Fruit fly (Drosophila melanogaster) whole organism, pupa: ENCODE measurements around the gene Mrgn1.

Source experiments
- CG10348 ChIP-seq: fragments of 200-800 bp; sonication (Bioruptor generic); IDR thresholded peaks from 2 replicates; pipeline ENCODE4 v1.3.6; 2022; ENCODE audit warnings: missing biosample characterization, missing genetic modification characterization
- CG12605 ChIP-seq: fragments of 200-800 bp; sonication (Bioruptor generic); IDR thresholded peaks from 2 replicates; pipeline ENCODE4 v1.3.6; 2022; ENCODE audit warnings: missing biosample characterization, missing genetic modification characterization
- CG13204 ChIP-seq: fragments of 200-800 bp; sonication (Bioruptor generic); optimal IDR thresholded peaks from 2 replicates; lab custom pipeline; 2018; ENCODE audit warnings: missing biosample characterization, mild to moderate bottlenecking, missing genetic modification characterization, moderate library complexity
- CG14655 ChIP-seq: fragments of 200-800 bp; sonication (Bioruptor generic); optimal IDR thresholded peaks from 3 replicates; lab custom pipeline; 2017; ENCODE audit warnings: mild to moderate bottlenecking, missing biosample characterization, missing genetic modification reagents, missing genetic modification characterization
- CG15710 ChIP-seq: fragments of 200-800 bp; sonication (Bioruptor generic); optimal IDR thresholded peaks from 2 replicates; lab custom pipeline; 2018; ENCODE audit warnings: missing biosample characterization, mild to moderate bottlenecking, missing genetic modification characterization, moderate library complexity
- CG17806 ChIP-seq: fragments of 200-800 bp; sonication (Bioruptor generic); optimal IDR thresholded peaks from 2 replicates; lab custom pipeline; 2018; ENCODE audit warnings: missing biosample characterization, mild to moderate bottlenecking, missing genetic modification characterization, moderate library complexity
- CG32121 ChIP-seq: fragments of 200-800 bp; sonication (Bioruptor generic); IDR thresholded peaks from 2 replicates; pipeline ENCODE4 v1.3.6; 2022; ENCODE audit warnings: missing biosample characterization, missing genetic modification characterization
- CG34367 ChIP-seq: fragments of 200-800 bp; sonication (Bioruptor generic); optimal IDR thresholded peaks from 2 replicates; lab custom pipeline; 2018; ENCODE audit warnings: missing biosample characterization, mild to moderate bottlenecking, missing genetic modification characterization
- CG4496 ChIP-seq: fragments of 200-800 bp; sonication (Bioruptor generic); IDR thresholded peaks from 3 replicates; pipeline ENCODE4 v1.3.6; 2022; ENCODE audit warnings: missing biosample characterization, missing genetic modification characterization
- CG8159 ChIP-seq: fragments of 200-800 bp; sonication (Bioruptor generic); optimal IDR thresholded peaks from 3 replicates; lab custom pipeline; 2018; ENCODE audit warnings: missing biosample characterization, mild to moderate bottlenecking, missing genetic modification characterization, moderate library complexity
- CG8301 ChIP-seq: fragments of 200-800 bp; sonication (Bioruptor generic); optimal IDR thresholded peaks from 2 replicates; lab custom pipeline; 2018; ENCODE audit warnings: missing biosample characterization, mild to moderate bottlenecking, missing genetic modification characterization
- CG9948 ChIP-seq: fragments of 200-800 bp; sonication (Bioruptor generic); optimal IDR thresholded peaks from 2 replicates; lab custom pipeline; 2018; ENCODE audit warnings: missing biosample characterization, mild to moderate bottlenecking, missing genetic modification characterization, moderate library complexity
- D1 ChIP-seq: fragments of 200-800 bp; sonication (Bioruptor generic); optimal IDR thresholded peaks from 2 replicates; lab custom pipeline; 2018; ENCODE audit warnings: missing biosample characterization, mild to moderate bottlenecking, missing genetic modification characterization, moderate library complexity
- EcR ChIP-seq: fragments of 200-800 bp; sonication (Bioruptor generic); optimal IDR thresholded peaks from 3 replicates; lab custom pipeline; 2019; ENCODE audit warnings: missing biosample characterization, missing genetic modification characterization, mild to moderate bottlenecking, moderate library complexity, missing genetic modification reagents
- Ets98B ChIP-seq: fragments of 200-800 bp; sonication (Bioruptor generic); IDR thresholded peaks from 2 replicates; pipeline ENCODE4 v1.3.6; 2022; ENCODE audit warnings: missing biosample characterization, missing genetic modification characterization
- Pif1A ChIP-seq: fragments of 200-800 bp; sonication (Bioruptor generic); optimal IDR thresholded peaks from 3 replicates; lab custom pipeline; 2016; ENCODE audit warnings: missing biosample characterization, missing genetic modification characterization
- Pif1B ChIP-seq: fragments of 200-800 bp; sonication (Bioruptor generic); optimal IDR thresholded peaks from 3 replicates; lab custom pipeline; 2016; ENCODE audit warnings: missing biosample characterization, missing genetic modification characterization
- Snoo ChIP-seq: fragments of 200-800 bp; sonication (Bioruptor generic); optimal IDR thresholded peaks from 3 replicates; lab custom pipeline; 2017; ENCODE audit warnings: missing biosample characterization, mild to moderate bottlenecking, missing genetic modification characterization, inconsistent platforms
- fd96Ca ChIP-seq: fragments of 200-800 bp; sonication (Bioruptor generic); IDR thresholded peaks from 3 replicates; pipeline ENCODE4 v1.3.6; 2022; ENCODE audit warnings: missing biosample characterization, missing genetic modification characterization
- gl ChIP-seq: fragments of 200-800 bp; sonication (Bioruptor generic); optimal IDR thresholded peaks from 2 replicates; lab custom pipeline; 2018; ENCODE audit warnings: missing biosample characterization, mild to moderate bottlenecking, missing genetic modification characterization
- rn ChIP-seq: fragments of 200-800 bp; sonication (Bioruptor generic); IDR thresholded peaks from 2 replicates; pipeline ENCODE4 v1.3.6; 2022; ENCODE audit warnings: missing biosample characterization, missing genetic modification characterization

Mrgn1 gene

DNA sequence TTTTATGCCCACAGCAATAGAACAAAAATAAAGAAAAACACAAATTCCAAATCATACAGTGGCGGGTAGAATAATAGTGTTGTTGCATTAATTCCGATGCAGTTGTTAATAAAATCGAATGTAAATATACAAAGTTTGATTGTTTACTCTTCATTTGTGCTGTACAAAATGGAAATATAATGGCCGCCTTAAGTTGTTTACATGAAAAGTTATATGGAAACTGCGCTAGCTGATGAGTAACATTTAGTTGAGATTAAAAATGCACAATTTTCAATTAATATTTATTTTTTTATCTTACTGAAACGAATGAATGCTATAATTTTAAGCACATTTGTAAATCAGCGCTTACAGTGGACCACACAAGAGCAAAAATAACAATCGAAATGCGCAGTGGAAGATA, 13.1 kb upstream of the Mrgn1 start:
- TF ChIP-seq CG8159 (tag; lab: Kevin White, UChicago), result no peak
- no peak for TF ChIP-seq gl (tag; lab: Kevin White, UChicago)
- no peak for TF ChIP-seq CG12605 (GFP tag; lab: Robert Waterston, UW)
- no peak for TF ChIP-seq D1 (tag; lab: Kevin White, UChicago)
- TF ChIP-seq Ets98B, result peak; percentile 32
- no peak for TF ChIP-seq rn (GFP tag; lab: Robert Waterston, UW)
- peak; percentile 36 for TF ChIP-seq CG9948 (tag; lab: Kevin White, UChicago)
- TF ChIP-seq CG14655 (GFP tag; lab: Kevin White, UChicago), result no peak
- no peak for TF ChIP-seq Pif1B (GFP tag; lab: Kevin White, UChicago)
- TF ChIP-seq CG32121, result peak; percentile 46
- peak; percentile 13 for TF ChIP-seq CG15710 (tag; lab: Kevin White, UChicago)
- TF ChIP-seq CG4496 (GFP tag; lab: Robert Waterston, UW), result peak; percentile 52; the same call in 2 of the 3 replicates
- no peak for TF ChIP-seq Pif1A (GFP tag; lab: Kevin White, UChicago)
- no peak for TF ChIP-seq CG13204 (GFP tag; lab: Kevin White, UChicago)
- TF ChIP-seq CG34367 (tag; lab: Kevin White, UChicago), result no peak
- no peak for TF ChIP-seq fd96Ca
- peak; percentile 8 for TF ChIP-seq CG17806 (tag; lab: Kevin White, UChicago)
- TF ChIP-seq Snoo (tag; lab: Kevin White, UChicago), result no peak
- no peak for TF ChIP-seq EcR (GFP tag; lab: Kevin White, UChicago)
- no peak for TF ChIP-seq CG10348
- TF ChIP-seq CG8301, result no peak

DNA sequence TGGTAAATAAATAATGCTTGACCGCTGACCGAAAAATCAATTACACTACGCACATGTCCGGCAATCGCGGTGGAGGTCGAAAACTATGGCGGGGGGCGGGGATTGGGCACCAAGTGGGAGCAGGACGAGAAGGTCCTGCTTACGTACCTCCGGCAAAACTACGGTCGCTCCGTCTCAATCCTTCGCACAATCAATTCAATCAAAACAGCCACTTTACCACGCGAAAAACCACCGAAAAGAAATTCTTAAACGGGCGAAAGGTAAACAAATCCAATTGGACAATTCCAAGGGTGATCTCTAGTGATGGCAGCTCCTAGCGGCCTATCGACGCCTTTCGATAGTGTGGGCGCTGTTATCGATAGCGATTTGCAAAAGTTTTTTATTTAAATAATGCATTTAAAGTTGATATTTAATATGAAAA, 3.8 kb downstream of the Mrgn1 start, which contains the start of gene Nadsyn:
Gene Nadsyn, minus strand, starts transcription at position 304 of the 421 bp plus-strand sequence.
- TF ChIP-seq D1 (tag; lab: Kevin White, UChicago) (no peak), Pif1A (GFP tag; lab: Kevin White, UChicago) (no peak), Pif1B (GFP tag; lab: Kevin White, UChicago) (no peak), EcR (GFP tag; lab: Kevin White, UChicago) (no peak), Ets98B (no peak), CG8159 (tag; lab: Kevin White, UChicago) (no peak), CG14655 (GFP tag; lab: Kevin White, UChicago) (no peak), CG34367 (tag; lab: Kevin White, UChicago) (no peak), CG13204 (GFP tag; lab: Kevin White, UChicago) (no peak), Snoo (tag; lab: Kevin White, UChicago) (no peak), CG12605 (GFP tag; lab: Robert Waterston, UW) (no peak), CG8301 (no peak), CG15710 (tag; lab: Kevin White, UChicago) (no peak), CG32121 (no peak)

DNA sequence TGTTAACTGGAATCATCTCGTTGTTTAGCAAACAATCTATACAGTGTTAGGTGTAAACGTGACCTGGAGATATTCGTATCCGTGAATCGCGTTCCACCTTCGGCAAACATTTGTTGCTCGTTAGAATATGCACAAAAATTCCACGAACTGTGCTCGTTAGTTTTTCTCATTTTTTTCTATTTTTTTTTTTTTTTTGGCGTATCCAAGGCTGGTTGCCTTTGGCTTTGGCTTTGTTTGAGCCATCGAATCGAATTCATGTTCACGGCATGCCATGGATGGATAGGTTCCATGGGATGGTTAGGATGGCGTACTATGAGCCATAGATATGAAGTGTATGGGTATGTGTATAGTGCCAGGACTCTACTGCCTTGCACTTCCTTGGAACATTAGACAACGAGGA, 22.1 kb downstream of the Mrgn1 start:
- TF ChIP-seq CG15710 (tag; lab: Kevin White, UChicago) (no peak), EcR (GFP tag; lab: Kevin White, UChicago) (no peak), Ets98B (no peak), CG34367 (tag; lab: Kevin White, UChicago) (no peak), Pif1A (GFP tag; lab: Kevin White, UChicago) (no peak), gl (tag; lab: Kevin White, UChicago) (no peak), CG12605 (GFP tag; lab: Robert Waterston, UW) (no peak), CG14655 (GFP tag; lab: Kevin White, UChicago) (no peak), CG13204 (GFP tag; lab: Kevin White, UChicago) (no peak), CG9948 (tag; lab: Kevin White, UChicago) (no peak), CG4496 (GFP tag; lab: Robert Waterston, UW) (no peak), CG32121 (no peak), Snoo (tag; lab: Kevin White, UChicago) (no peak), Pif1B (GFP tag; lab: Kevin White, UChicago) (no peak), fd96Ca (no peak), CG17806 (tag; lab: Kevin White, UChicago) (no peak), CG8159 (tag; lab: Kevin White, UChicago) (no peak)

DNA sequence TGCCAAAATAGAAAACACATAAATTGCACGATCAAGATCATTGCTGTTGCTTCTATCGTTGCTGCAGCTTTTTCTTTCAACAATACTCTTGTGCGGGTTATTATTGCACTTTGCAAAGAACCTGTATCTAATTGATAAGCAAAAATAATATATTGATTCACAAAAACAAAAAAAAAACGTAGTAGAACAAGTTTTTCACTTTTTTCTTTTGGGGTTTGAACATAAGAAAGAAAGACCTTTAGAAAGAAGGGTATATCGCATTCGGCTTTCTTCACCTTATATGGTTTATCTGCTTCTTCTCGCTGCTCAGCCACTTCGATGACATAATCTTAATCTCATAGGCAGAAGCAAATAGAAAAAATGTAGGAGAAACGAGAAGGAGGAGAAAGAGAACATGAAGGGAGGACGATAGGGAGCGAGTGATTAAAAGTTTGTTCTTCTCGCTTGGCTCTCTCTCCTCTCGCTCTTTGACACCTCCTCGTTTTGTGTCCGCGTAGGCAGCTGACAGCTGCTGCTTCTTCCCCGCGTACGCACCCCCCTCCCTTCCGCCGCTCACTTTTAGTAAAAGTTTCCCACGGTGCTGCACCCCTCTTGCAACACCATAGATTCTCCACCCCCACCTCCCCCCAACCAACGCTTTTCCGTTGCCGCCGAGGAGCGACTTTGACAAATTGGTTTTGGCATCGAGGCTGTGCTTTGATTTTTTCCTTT, 22.9 kb downstream of the Mrgn1 start:
- TF ChIP-seq EcR (GFP tag; lab: Kevin White, UChicago) (no peak), Ets98B (peak; percentile 43; the same call in 1 of the 2 replicates), CG12605 (GFP tag; lab: Robert Waterston, UW) (no peak), CG8301 (peak; percentile 8), Pif1B (GFP tag; lab: Kevin White, UChicago) (no peak), CG9948 (tag; lab: Kevin White, UChicago) (no peak), CG17806 (tag; lab: Kevin White, UChicago) (no peak), CG14655 (GFP tag; lab: Kevin White, UChicago) (peak; percentile 15), fd96Ca (no peak), CG32121 (0 out of 2 replicates have a peak, but pooled peaks have one; percentile 19), Pif1A (GFP tag; lab: Kevin White, UChicago) (no peak), gl (tag; lab: Kevin White, UChicago) (no peak), CG10348 (no peak), CG34367 (tag; lab: Kevin White, UChicago) (no peak), rn (GFP tag; lab: Robert Waterston, UW) (no peak), CG13204 (GFP tag; lab: Kevin White, UChicago) (no peak), CG8159 (tag; lab: Kevin White, UChicago) (no peak), D1 (tag; lab: Kevin White, UChicago) (no peak), Snoo (tag; lab: Kevin White, UChicago) (no peak), CG4496 (GFP tag; lab: Robert Waterston, UW) (peak; percentile 63; the same call in 1 of the 3 replicates), CG15710 (tag; lab: Kevin White, UChicago) (no peak)
